Fruit fly (Drosophila melanogaster): ENCODE data around the gene CG33080.

The CG33080 gene

dm6 chrX:5746864-5747861 is 29.6 kb upstream of the CG33080 start, which contains the start of the genes IntS6 and Rtel1 (continued):
- TF ChIP-seq CG34376 (GFP tag; optimal IDR thresholded peaks at IDR 0.05) (peak; percentile 98), corto (GFP tag; optimal IDR thresholded peaks at IDR 0.05) (peak; percentile 41), pfk (GFP tag; optimal IDR thresholded peaks at IDR 0.05) (peak; percentile 36), peb (GFP tag; IDR thresholded peaks at IDR 0.05) (peak; percentile 45; the same call in 1 of the 2 replicates), tx (GFP tag; optimal IDR thresholded peaks at IDR 0.05) (peak; percentile 91), B-H1 (GFP tag; IDR thresholded peaks at IDR 0.05) (peak; percentile 76), Sry-δ (GFP tag; optimal IDR thresholded peaks at IDR 0.05) (peak; percentile 65), eyg (GFP tag; optimal IDR thresholded peaks at IDR 0.05) (peak; percentile 77), kni (GFP tag; optimal IDR thresholded peaks at IDR 0.05) (peak; percentile 76)

DNA sequence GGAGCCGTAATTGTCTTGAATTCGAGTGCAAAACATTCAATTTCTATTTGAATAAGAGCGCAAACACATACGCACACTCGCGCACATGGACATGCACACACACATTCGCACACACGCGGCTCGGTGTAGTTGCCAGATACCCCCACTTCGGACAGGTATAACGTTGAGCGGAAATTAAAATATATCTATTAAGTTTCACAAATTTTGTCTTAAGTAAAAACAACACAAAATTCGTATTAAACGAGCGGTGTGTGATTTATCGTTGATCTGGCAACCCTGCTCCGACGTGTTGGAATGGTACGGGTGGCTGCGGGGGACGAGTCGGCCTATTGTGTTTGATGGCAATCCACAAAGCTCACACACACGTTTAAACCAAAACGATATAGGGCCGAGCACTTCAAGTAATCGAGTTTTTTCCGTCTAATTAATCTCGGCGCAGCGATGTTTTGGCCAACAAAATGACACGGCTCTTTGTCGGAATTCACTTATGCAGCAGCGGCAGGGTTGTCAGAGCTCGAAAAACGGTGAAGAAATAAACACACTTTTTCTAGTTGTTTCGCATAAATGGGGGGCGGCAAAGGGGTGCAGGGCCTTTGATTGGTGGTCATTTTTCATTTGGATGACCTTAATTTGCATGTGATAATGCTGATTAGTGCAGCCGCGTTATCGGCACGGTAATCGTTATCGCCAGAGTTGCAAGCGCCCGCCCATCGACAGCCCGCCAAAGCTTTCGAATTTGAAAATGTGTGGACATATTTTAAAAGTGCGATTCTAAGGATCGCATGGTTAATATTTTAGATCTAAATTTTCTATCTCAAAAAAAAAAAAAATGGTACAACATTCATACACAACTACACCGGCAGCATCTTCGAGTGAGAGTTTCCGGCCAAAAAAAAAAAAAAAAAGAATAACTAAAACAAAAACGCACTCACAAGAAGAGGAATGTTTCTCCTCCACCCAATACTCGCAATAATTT is 28.6 kb upstream of the CG33080 start:
- TF ChIP-seq CG16815 (GFP tag; optimal IDR thresholded peaks at IDR 0.05) (peak; percentile 46), corto (GFP tag; optimal IDR thresholded peaks at IDR 0.05) (peak; percentile 56), Dad (GFP tag; optimal IDR thresholded peaks at IDR 0.05) (no peak), sc (optimal IDR thresholded peaks at IDR 0.05) (no peak), sc (GFP tag; optimal IDR thresholded peaks at IDR 0.05) (peak; percentile 18), Rfx (GFP tag; IDR thresholded peaks at IDR 0.05) (peak; percentile 90), Fer1 (GFP tag; optimal IDR thresholded peaks at IDR 0.05) (peak; percentile 75), ap (GFP tag; IDR thresholded peaks at IDR 0.05) (peak; percentile 49; the same call in 1 of the 2 replicates), CG15269 (tag; optimal IDR thresholded peaks at IDR 0.05) (peak; percentile 82), odd (GFP tag; optimal IDR thresholded peaks at IDR 0.05) (peak; percentile 58), fd96Cb (tag; optimal IDR thresholded peaks at IDR 0.05) (peak; percentile 40), gro (GFP tag; optimal IDR thresholded peaks at IDR 0.05) (peak; percentile 48), CG13894 (tag; optimal IDR thresholded peaks at IDR 0.05) (peak; percentile 51), CG15601 (tag; optimal IDR thresholded peaks at IDR 0.05) (peak; percentile 64), Hand (GFP tag; optimal IDR thresholded peaks at IDR 0.05) (peak; percentile 40), CrebB (tag; optimal IDR thresholded peaks at IDR 0.05) (peak; percentile 51), peb (GFP tag; IDR thresholded peaks at IDR 0.05) (no peak), CG7372 (GFP tag; IDR thresholded peaks at IDR 0.05) (peak; percentile 65), sisA (GFP tag; IDR thresholded peaks at IDR 0.05) (peak; percentile 77), Taf1 (GFP tag; IDR thresholded peaks at IDR 0.05) (peak; percentile 58), PHDP (tag; optimal IDR thresholded peaks at IDR 0.05) (peak; percentile 82), CG11093 (GFP tag; IDR thresholded peaks at IDR 0.05) (peak; percentile 67; the same call in 2 of the 3 replicates), Sin3A (optimal IDR thresholded peaks at IDR 0.05) (peak; percentile 6), Jarid2 (GFP tag; optimal IDR thresholded peaks at IDR 0.05) (peak; percentile 55), CG9727 (GFP tag; optimal IDR thresholded peaks at IDR 0.05) (peak; percentile 53), NfI (GFP tag; optimal IDR thresholded peaks at IDR 0.05) (peak; percentile 76), CG11398 (GFP tag; optimal IDR thresholded peaks at IDR 0.05) (no peak), CG10462 (GFP tag; optimal IDR thresholded peaks at IDR 0.05) (no peak), CG7271 (tag; optimal IDR thresholded peaks at IDR 0.05) (no peak), Sry-β (GFP tag; optimal IDR thresholded peaks at IDR 0.05) (no peak), sob (GFP tag; IDR thresholded peaks at IDR 0.05) (peak; percentile 78), Ravus (GFP tag; IDR thresholded peaks at IDR 0.05) (peak; percentile 29; the same call in 1 of the 2 replicates), CG15696 (tag; optimal IDR thresholded peaks at IDR 0.05) (peak; percentile 24), CG11504 (tag; optimal IDR thresholded peaks at IDR 0.05) (peak; percentile 74), eyg (GFP tag; optimal IDR thresholded peaks at IDR 0.05) (no peak), CG8388 (GFP tag; optimal IDR thresholded peaks at IDR 0.05) (peak; percentile 63), fru (optimal IDR thresholded peaks at IDR 0.05) (no peak), jing (GFP tag; optimal IDR thresholded peaks at IDR 0.05) (peak; percentile 40)

Data from whole organism, embryonic.